Fruit fly (Drosophila melanogaster): ENCODE results near the gene CG6276.

CG6276 gene

DNA sequence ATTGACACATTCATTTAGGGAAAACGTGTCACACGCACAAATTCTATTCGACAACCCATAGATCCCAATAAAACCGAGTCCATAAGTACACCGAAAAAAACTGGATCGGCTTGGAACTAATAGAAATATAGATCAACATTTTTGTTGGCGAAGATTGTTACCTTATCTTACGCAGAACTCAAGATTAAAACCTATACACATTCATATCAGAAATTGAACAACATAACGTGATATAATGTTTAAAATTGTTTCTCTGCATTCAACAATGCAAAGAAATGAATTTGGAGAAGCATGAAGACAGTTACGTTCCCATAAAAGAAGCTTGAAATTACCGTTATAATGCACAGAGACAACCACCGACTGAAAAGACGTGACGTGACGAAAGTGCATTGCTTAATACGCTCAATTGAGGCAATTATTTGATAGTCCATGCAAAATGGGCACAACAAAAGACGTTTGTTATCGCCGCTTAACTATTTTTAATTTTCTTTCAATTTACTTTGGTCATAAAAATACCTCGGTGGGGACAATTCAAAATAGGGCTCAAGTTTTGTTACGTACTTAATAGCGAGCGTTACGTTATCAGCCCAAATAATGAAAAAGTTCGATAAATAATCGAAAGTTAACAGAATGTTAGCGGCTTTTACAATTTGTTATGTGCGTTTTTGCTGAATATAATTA, 20.3 kb upstream of the CG6276 start, which contains the start of gene SerRS-m (continued):
- no peak for TF ChIP-seq p53 (GFP tag; optimal IDR thresholded peaks at IDR 0.05)
- no peak for TF ChIP-seq NC2β (GFP tag; optimal IDR thresholded peaks at IDR 0.05)
- no peak for TF ChIP-seq NfI (GFP tag; optimal IDR thresholded peaks at IDR 0.05)
- TF ChIP-seq CG30403 (GFP tag; optimal IDR thresholded peaks at IDR 0.05) = no peak
- TF ChIP-seq CG3838 (GFP tag; optimal IDR thresholded peaks at IDR 0.05) = no peak
- TF ChIP-seq yki (optimal IDR thresholded peaks at IDR 0.05) = no peak
- peak in 1 of 3 experiments; percentile 9 for TF ChIP-seq lola (GFP tag; optimal IDR thresholded peaks at IDR 0.05)
- TF ChIP-seq Sin3A (optimal IDR thresholded peaks at IDR 0.05) = no peak
- no peak for TF ChIP-seq inv (GFP tag; IDR thresholded peaks at IDR 0.05; ENCODE audit: partially characterized antibody)
- no peak for TF ChIP-seq CG8290 (GFP tag; optimal IDR thresholded peaks at IDR 0.05)
- TF ChIP-seq CG8290 (tag; optimal IDR thresholded peaks at IDR 0.05) = no peak
- no peak for TF ChIP-seq usp (GFP tag; optimal IDR thresholded peaks at IDR 0.05)
- no peak for TF ChIP-seq CG9609 (GFP tag; optimal IDR thresholded peaks at IDR 0.05)
- no peak for TF ChIP-seq CG11723 (GFP tag; optimal IDR thresholded peaks at IDR 0.05)
- TF ChIP-seq CG13424 (tag; optimal IDR thresholded peaks at IDR 0.05) = peak; percentile 15
- no peak for TF ChIP-seq CG13123 (GFP tag; optimal IDR thresholded peaks at IDR 0.05)
- TF ChIP-seq CG7786 (GFP tag; optimal IDR thresholded peaks at IDR 0.05) = no peak
- no peak for TF ChIP-seq CG30020 (tag; optimal IDR thresholded peaks at IDR 0.05)
- no peak for TF ChIP-seq chn (GFP tag; optimal IDR thresholded peaks at IDR 0.05)
- peak; percentile 15 for TF ChIP-seq CG17829 (tag; optimal IDR thresholded peaks at IDR 0.05)
- peak; percentile 99 for TF ChIP-seq CG9437 (GFP tag; optimal IDR thresholded peaks at IDR 0.05)
- no peak for TF ChIP-seq bigmax (GFP tag; optimal IDR thresholded peaks at IDR 0.05)
- TF ChIP-seq CG4707 (GFP tag; optimal IDR thresholded peaks at IDR 0.05) = no peak
- no peak for TF ChIP-seq ind (GFP tag; optimal IDR thresholded peaks at IDR 0.05)
- TF ChIP-seq CG18476 (GFP tag; optimal IDR thresholded peaks at IDR 0.05) = no peak
- no peak for TF ChIP-seq HLHmδ (GFP tag; optimal IDR thresholded peaks at IDR 0.05)
- TF ChIP-seq lov (optimal IDR thresholded peaks at IDR 0.05) = no peak
- TF ChIP-seq lov (GFP tag; IDR thresholded peaks at IDR 0.05) = no peak
- no peak for TF ChIP-seq CG4730 (GFP tag; IDR thresholded peaks at IDR 0.05)
- no peak for TF ChIP-seq Hr51 (GFP tag; optimal IDR thresholded peaks at IDR 0.05)
- no peak for TF ChIP-seq tx (GFP tag; optimal IDR thresholded peaks at IDR 0.05)
- TF ChIP-seq pfk (GFP tag; optimal IDR thresholded peaks at IDR 0.05) = no peak
- TF ChIP-seq seq (GFP tag; IDR thresholded peaks at IDR 0.05) = no peak
- TF ChIP-seq corto (GFP tag; optimal IDR thresholded peaks at IDR 0.05) = no peak
- no peak for TF ChIP-seq CG33557 (GFP tag; optimal IDR thresholded peaks at IDR 0.05)
- TF ChIP-seq nom (GFP tag; optimal IDR thresholded peaks at IDR 0.05) = no peak
- TF ChIP-seq br (optimal IDR thresholded peaks at IDR 0.05) = no peak
- TF ChIP-seq trem (tag; optimal IDR thresholded peaks at IDR 0.05) = no peak
- no peak for TF ChIP-seq Stat92E (GFP tag; optimal IDR thresholded peaks at IDR 0.05)
- TF ChIP-seq croc (GFP tag; conservative IDR thresholded peaks at IDR 0.05) = no peak
- TF ChIP-seq maf-S (GFP tag; optimal IDR thresholded peaks at IDR 0.05) = no peak
- TF ChIP-seq CG2875 (GFP tag; optimal IDR thresholded peaks at IDR 0.05) = peak; percentile 26
- no peak for TF ChIP-seq Side (GFP tag; optimal IDR thresholded peaks at IDR 0.05)
- no peak for TF ChIP-seq pnt (GFP tag; optimal IDR thresholded peaks at IDR 0.05)
- no peak for TF ChIP-seq ash1 (GFP tag; optimal IDR thresholded peaks at IDR 0.05)
- TF ChIP-seq Ets65A (GFP tag) = peak; percentile 34
- TF ChIP-seq unpg (GFP tag; optimal IDR thresholded peaks at IDR 0.05) = peak; percentile 34
- no peak for TF ChIP-seq zfh2 (GFP tag; optimal IDR thresholded peaks at IDR 0.05)
- TF ChIP-seq CTCF (GFP tag; optimal IDR thresholded peaks at IDR 0.05) = no peak
- no peak for TF ChIP-seq tup (GFP tag; optimal IDR thresholded peaks at IDR 0.05)
- no peak for TF ChIP-seq CG8359 (GFP tag; optimal IDR thresholded peaks at IDR 0.05; ENCODE audit: borderline replicate concordance)
- no peak for TF ChIP-seq BtbVII (GFP tag; optimal IDR thresholded peaks at IDR 0.05)

Data from whole organism, embryonic.